Fruit fly (Drosophila melanogaster) whole organism, embryonic: Measurements from ENCODE around the gene cort.

Experiments
- ATbp ChIP-seq: fragments of 200-800 bp; sonication (Bioruptor generic); optimal IDR thresholded peaks from 2 replicates; lab custom pipeline; 2017; ENCODE audit warnings: missing biosample characterization, mild to moderate bottlenecking, missing genetic modification characterization, missing genetic modification reagents
- BEAF-32 ChIP-seq: fragments of 200-800 bp; sonication (Bioruptor generic); optimal IDR thresholded peaks from 3 replicates; lab custom pipeline; 2017; ENCODE audit warnings: missing biosample characterization, missing genetic modification characterization, mild to moderate bottlenecking, moderate library complexity, missing genetic modification reagents
- Bgb ChIP-seq: fragments of 200-800 bp; sonication (Bioruptor generic); IDR thresholded peaks from 2 replicates; pipeline ENCODE4 v1.3.6; 2022; ENCODE audit warnings: missing biosample characterization, missing genetic modification characterization; ENCODE audit not compliant: partially characterized antibody
- CG10147 ChIP-seq: fragments of 200-800 bp; sonication (Bioruptor generic); optimal IDR thresholded peaks from 2 replicates; lab custom pipeline; 2019; ENCODE audit warnings: missing biosample characterization, mild to moderate bottlenecking, missing genetic modification characterization, moderate library complexity
- CG10543 ChIP-seq: fragments of 200-800 bp; sonication (Bioruptor generic); optimal IDR thresholded peaks from 3 replicates; lab custom pipeline; 2017; ENCODE audit warnings: missing biosample characterization, mild to moderate bottlenecking, missing genetic modification characterization, moderate library complexity
- CG11247 ChIP-seq: fragments of 200-800 bp; sonication (Bioruptor generic); IDR thresholded peaks from 2 replicates; pipeline ENCODE4 v1.3.6; 2022; ENCODE audit warnings: missing biosample characterization, missing genetic modification characterization
- CG16779 ChIP-seq: fragments of 200-800 bp; sonication (Bioruptor generic); IDR thresholded peaks from 2 replicates; pipeline ENCODE4 v1.3.6; 2022; ENCODE audit warnings: missing biosample characterization, missing genetic modification characterization
- CG17912 ChIP-seq: fragments of 200-800 bp; sonication (Bioruptor generic); optimal IDR thresholded peaks from 2 replicates; lab custom pipeline; 2018; ENCODE audit warnings: missing biosample characterization, mild to moderate bottlenecking, missing genetic modification characterization
- CG2678 ChIP-seq: fragments of 200-800 bp; sonication (Bioruptor generic); optimal IDR thresholded peaks from 3 replicates; lab custom pipeline; 2019; ENCODE audit warnings: missing biosample characterization, mild to moderate bottlenecking, missing genetic modification characterization, moderate library complexity
- CG34224 ChIP-seq: fragments of 200-800 bp; sonication (Bioruptor generic); IDR thresholded peaks from 3 replicates; pipeline ENCODE4 v1.3.6; 2022; ENCODE audit warnings: missing biosample characterization, missing genetic modification characterization; ENCODE audit not compliant: partially characterized antibody
- CG3847 ChIP-seq: fragments of 200-800 bp; sonication (Bioruptor generic); IDR thresholded peaks from 2 replicates; pipeline ENCODE4 v1.3.6; 2022; ENCODE audit warnings: missing biosample characterization, missing genetic modification characterization
- CG4617 ChIP-seq: fragments of 200-800 bp; sonication (Bioruptor generic); optimal IDR thresholded peaks from 3 replicates; lab custom pipeline; 2016; ENCODE audit warnings: missing biosample characterization, missing genetic modification characterization, borderline replicate concordance
- CG6272 ChIP-seq: fragments of 200-800 bp; sonication (Bioruptor generic); IDR thresholded peaks from 2 replicates; pipeline ENCODE4 v1.3.6; 2022; ENCODE audit warnings: missing biosample characterization, missing genetic modification characterization
- CG6654 ChIP-seq: fragments of 200-800 bp; sonication (Bioruptor generic); optimal IDR thresholded peaks from 2 replicates; lab custom pipeline; 2017; ENCODE audit warnings: missing biosample characterization, mild to moderate bottlenecking, missing genetic modification characterization
- CG7372 ChIP-seq: fragments of 200-800 bp; sonication (Bioruptor generic); IDR thresholded peaks from 2 replicates; pipeline ENCODE4 v1.3.6; 2022; ENCODE audit warnings: missing biosample characterization, missing genetic modification characterization
- CG7987 ChIP-seq: fragments of 200-800 bp; sonication (Bioruptor generic); optimal IDR thresholded peaks from 2 replicates; lab custom pipeline; 2018; ENCODE audit warnings: missing biosample characterization, mild to moderate bottlenecking, missing genetic modification characterization, moderate library complexity
- Dip2 ChIP-seq: fragments of 200-800 bp; sonication (Bioruptor generic); IDR thresholded peaks from 2 replicates; pipeline ENCODE4 v1.3.6; 2022; ENCODE audit warnings: missing biosample characterization, missing genetic modification characterization
- H2.0 ChIP-seq: fragments of 200-800 bp; sonication (Bioruptor generic); IDR thresholded peaks from 2 replicates; pipeline ENCODE4 v1.3.6; 2022; ENCODE audit warnings: missing biosample characterization, missing genetic modification characterization
- HLHmδ ChIP-seq: fragments of 200-800 bp; sonication (Bioruptor generic); optimal IDR thresholded peaks from 2 replicates; lab custom pipeline; 2018; ENCODE audit warnings: missing biosample characterization, mild to moderate bottlenecking, missing genetic modification characterization, moderate library complexity
- Sox100B ChIP-seq: fragments of 200-800 bp; sonication (Bioruptor generic); optimal IDR thresholded peaks from 3 replicates; lab custom pipeline; 2018; ENCODE audit warnings: missing biosample characterization, mild to moderate bottlenecking, missing genetic modification characterization
- Sry-δ ChIP-seq: fragments of 200-800 bp; sonication (Bioruptor generic); optimal IDR thresholded peaks from 2 replicates; lab custom pipeline; 2016; ENCODE audit warnings: missing biosample characterization, missing genetic modification characterization
- Xrp1 ChIP-seq: fragments of 200-800 bp; sonication (Bioruptor generic); IDR thresholded peaks from 2 replicates; pipeline ENCODE4 v1.3.6; 2022; ENCODE audit warnings: missing biosample characterization, missing genetic modification characterization
- ato ChIP-seq: fragments of 200-800 bp; sonication (Bioruptor generic); IDR thresholded peaks from 2 replicates; pipeline ENCODE4 v1.3.6; 2022; ENCODE audit warnings: missing biosample characterization, missing genetic modification characterization; ENCODE audit not compliant: partially characterized antibody
- caup ChIP-seq: fragments of 200-800 bp; sonication (Bioruptor generic); optimal IDR thresholded peaks from 3 replicates; lab custom pipeline; 2017; ENCODE audit warnings: missing biosample characterization, mild to moderate bottlenecking, missing genetic modification characterization, moderate library complexity; ENCODE audit not compliant: severe bottlenecking
- chinmo ChIP-seq: fragments of 200-800 bp; sonication (Bioruptor generic); IDR thresholded peaks from 4 replicates; pipeline ENCODE4 v1.3.6; 2022; ENCODE audit warnings: missing biosample characterization, missing genetic modification characterization; ENCODE audit not compliant: partially characterized antibody
- chm ChIP-seq: fragments of 200-800 bp; sonication (Bioruptor generic); IDR thresholded peaks from 2 replicates; pipeline ENCODE4 v1.3.6; 2022; ENCODE audit warnings: missing biosample characterization, missing genetic modification characterization
- ci ChIP-seq: fragments of 200-800 bp; sonication (Bioruptor generic); IDR thresholded peaks from 3 replicates; pipeline ENCODE4 v1.3.6; 2022; ENCODE audit warnings: missing biosample characterization, missing genetic modification characterization
- crc ChIP-seq: fragments of 200-800 bp; sonication (Bioruptor generic); optimal IDR thresholded peaks from 2 replicates; lab custom pipeline; 2016; ENCODE audit warnings: missing biosample characterization, missing genetic modification characterization
- croc ChIP-seq: fragments of 200-800 bp; sonication (Bioruptor generic); conservative IDR thresholded peaks from 3 replicates; pipeline ENCODE4 v1.3.6; 2022; ENCODE audit warnings: missing biosample characterization, missing genetic modification characterization
- dimm ChIP-seq: fragments of 200-800 bp; sonication (Bioruptor generic); IDR thresholded peaks from 2 replicates; pipeline ENCODE4 v1.3.6; 2022; ENCODE audit warnings: missing biosample characterization, missing genetic modification characterization
- dmrt99B ChIP-seq: fragments of 200-800 bp; sonication (Bioruptor generic); optimal IDR thresholded peaks from 2 replicates; lab custom pipeline; 2018; ENCODE audit warnings: missing biosample characterization, mild to moderate bottlenecking, missing genetic modification characterization, moderate library complexity
- en ChIP-seq: fragments of 200-800 bp; sonication (Bioruptor generic); optimal IDR thresholded peaks from 2 replicates; lab custom pipeline; 2016; ENCODE audit warnings: missing biosample characterization, missing genetic modification characterization
- eve ChIP-seq, 2 experiments: fragments of >200 bp; optimal IDR thresholded peaks; 2 replicates each; lab custom pipeline; 2017; ENCODE audit warnings: missing biosample characterization in 2 of 2, missing genetic modification characterization in 2 of 2
- ftz-f1 ChIP-seq: fragments of 200-800 bp; sonication (Bioruptor generic); optimal IDR thresholded peaks from 2 replicates; lab custom pipeline; 2016; ENCODE audit warnings: missing biosample characterization, missing genetic modification characterization
- gcm ChIP-seq: fragments of 200-800 bp; sonication (Bioruptor generic); optimal IDR thresholded peaks from 2 replicates; lab custom pipeline; 2019; ENCODE audit warnings: missing biosample characterization, mild to moderate bottlenecking, missing genetic modification characterization, moderate library complexity
- grau ChIP-seq: fragments of 200-800 bp; optimal IDR thresholded peaks from 3 replicates; lab custom pipeline; 2019; ENCODE audit warnings: missing biosample characterization, mild to moderate bottlenecking, missing genetic modification characterization, moderate library complexity
- gt ChIP-seq: fragments of 200-800 bp; sonication (Bioruptor generic); IDR thresholded peaks from 2 replicates; pipeline ENCODE4 v1.3.6; 2022; ENCODE audit warnings: missing biosample characterization, missing genetic modification characterization
- kni ChIP-seq: fragments of 200-800 bp; sonication (Bioruptor generic); optimal IDR thresholded peaks from 3 replicates; lab custom pipeline; 2017; ENCODE audit warnings: mild to moderate bottlenecking, missing biosample characterization, missing genetic modification reagents, missing genetic modification characterization
- mld ChIP-seq: fragments of 200-800 bp; sonication (Bioruptor generic); IDR thresholded peaks from 3 replicates; pipeline ENCODE4 v1.3.6; 2022; ENCODE audit warnings: missing biosample characterization, missing genetic modification characterization; ENCODE audit not compliant: partially characterized antibody
- otp ChIP-seq: fragments of 200-800 bp; sonication (Bioruptor generic); IDR thresholded peaks from 3 replicates; pipeline ENCODE4, ENCODE4 v1.3.6; 2022; ENCODE audit warnings: missing biosample characterization, missing genetic modification characterization
- pho ChIP-seq: fragments of 200-800 bp; sonication (Bioruptor generic); optimal IDR thresholded peaks from 2 replicates; lab custom pipeline; 2016; ENCODE audit warnings: missing biosample characterization, missing genetic modification characterization
- prd ChIP-seq, 3 experiments: fragments of >200 bp in 2 of 3; fragments of 200-800 bp in 1 of 3; sonication (Bioruptor generic) in 1 of 3; optimal IDR thresholded peaks in 2 of 3; IDR thresholded peaks in 1 of 3; 2 replicates in 2 of 3; 3 replicates in 1 of 3; pipeline versions ENCODE4 v1.3.6 to Lab custom; 2017 to 2022; ENCODE audit warnings: missing biosample characterization in 1 of 3, missing genetic modification characterization in 1 of 3
- row ChIP-seq: fragments of 200-800 bp; sonication (Bioruptor generic); IDR thresholded peaks from 3 replicates; pipeline ENCODE4 v1.3.6; 2022; ENCODE audit warnings: missing biosample characterization, missing genetic modification characterization
- sc ChIP-seq, 3 experiments: fragments of >200 bp in 2 of 3; fragments of 200-800 bp in 1 of 3; sonication (Bioruptor generic) in 1 of 3; optimal IDR thresholded peaks; 2 replicates in 2 of 3; 3 replicates in 1 of 3; lab custom pipeline; 2017; ENCODE audit warnings: mild to moderate bottlenecking in 1 of 3, missing biosample characterization in 1 of 3, missing genetic modification characterization in 1 of 3, missing genetic modification reagents in 1 of 3
- sr ChIP-seq: fragments of 200-800 bp; sonication (Bioruptor generic); IDR thresholded peaks from 3 replicates; pipeline ENCODE4 v1.3.6; 2022; ENCODE audit warnings: missing biosample characterization, missing genetic modification characterization
- toy ChIP-seq: fragments of 200-800 bp; sonication (Bioruptor generic); IDR thresholded peaks from 2 replicates; pipeline ENCODE4 v1.3.6; 2022; ENCODE audit warnings: missing biosample characterization, missing genetic modification characterization
- vfl ChIP-seq: fragments of 200-800 bp; sonication (Bioruptor generic); optimal IDR thresholded peaks from 2 replicates; lab custom pipeline; 2016; ENCODE audit warnings: missing biosample characterization, missing genetic modification characterization

cort gene

dm6 chr2L:6673211-6674012, 3.0 kb downstream of the cort start, which contains the start of gene Spn27A (continued):
- no peak for TF ChIP-seq CG6272 (GFP tag; lab: Robert Waterston, UW)
- peak; percentile 11 for TF ChIP-seq CG4617 (GFP tag; lab: Kevin White, UChicago)
- TF ChIP-seq CG10543 (GFP tag; lab: Kevin White, UChicago): peak; percentile 23
- TF ChIP-seq CG16779 (GFP tag; lab: Robert Waterston, UW): no peak
- TF ChIP-seq mld (GFP tag; lab: Robert Waterston, UW): no peak
- no peak for TF ChIP-seq sr (GFP tag; lab: Robert Waterston, UW)
- TF ChIP-seq grau (tag; lab: Kevin White, UChicago): peak; percentile 54
- TF ChIP-seq Sry-δ (GFP tag; lab: Kevin White, UChicago): peak; percentile 51
- TF ChIP-seq ci (GFP tag; lab: Robert Waterston, UW): 0 out of 3 replicates have a peak, but pooled peaks have one; percentile 51
- no peak; the same call in 1 of the 2 replicates for TF ChIP-seq chm (GFP tag; lab: Robert Waterston, UW)
- TF ChIP-seq CG17912 (GFP tag; lab: Kevin White, UChicago): peak; percentile 40
- TF ChIP-seq toy (GFP tag; lab: Robert Waterston, UW): no peak
- no peak for TF ChIP-seq ftz-f1 (GFP tag; lab: Kevin White, UChicago)
- TF ChIP-seq croc (GFP tag; lab: Robert Waterston, UW): no peak
- 0 out of 2 replicates have a peak, but pooled peaks have one; percentile 21 for TF ChIP-seq CG11247 (GFP tag; lab: Robert Waterston, UW)
- TF ChIP-seq dmrt99B (tag; lab: Kevin White, UChicago): no peak
- peak; percentile 26 for TF ChIP-seq ATbp
- TF ChIP-seq sc (optimal IDR thresholded peaks at IDR 0.05; lab: Kevin White, UChicago): no peak
- TF ChIP-seq sc (GFP tag; optimal IDR thresholded peaks at IDR 0.05; lab: Kevin White, UChicago): peak; percentile 49
- peak; percentile 30; the same call in 1 of the 2 replicates for TF ChIP-seq Bgb (GFP tag; lab: Robert Waterston, UW)
- TF ChIP-seq Sox100B: peak; percentile 59
- TF ChIP-seq en (GFP tag; lab: Kevin White, UChicago): peak; percentile 19
- peak; percentile 80; the same call in 3 of the 4 replicates for TF ChIP-seq chinmo (GFP tag; lab: Robert Waterston, UW)
- TF ChIP-seq eve (GFP tag; optimal IDR thresholded peaks at IDR 0.05; lab: Kevin White, UChicago): no peak
- peak; percentile 74 for TF ChIP-seq CG2678
- no peak for TF ChIP-seq dimm (GFP tag; lab: Robert Waterston, UW)
- peak; percentile 42 for TF ChIP-seq BEAF-32 (GFP tag; lab: Kevin White, UChicago)
- TF ChIP-seq CG3847 (GFP tag; lab: Robert Waterston, UW): peak; percentile 41
- TF ChIP-seq gcm (GFP tag; lab: Kevin White, UChicago): peak; percentile 83
- TF ChIP-seq caup (GFP tag; lab: Kevin White, UChicago): peak; percentile 23
- TF ChIP-seq CG7987 (GFP tag; lab: Kevin White, UChicago): no peak
- TF ChIP-seq gt (GFP tag; lab: Robert Waterston, UW): no peak
- peak; percentile 2 for TF ChIP-seq CG6654 (GFP tag; lab: Kevin White, UChicago)
- TF ChIP-seq Xrp1 (GFP tag; lab: Robert Waterston, UW): peak; percentile 42; the same call in 1 of the 2 replicates
- TF ChIP-seq H2.0 (GFP tag; lab: Robert Waterston, UW): no peak
- peak; percentile 30 for TF ChIP-seq CG10147 (GFP tag; lab: Kevin White, UChicago)
- peak; percentile 59; the same call in 2 of the 3 replicates for TF ChIP-seq row
- TF ChIP-seq kni (GFP tag; lab: Kevin White, UChicago): no peak
- peak; percentile 6 for TF ChIP-seq vfl
- no peak for TF ChIP-seq prd (optimal IDR thresholded peaks at IDR 0.05; lab: Kevin White, UChicago)
- peak; percentile 54; the same call in 2 of the 3 replicates for TF ChIP-seq prd (GFP tag; IDR thresholded peaks at IDR 0.05; lab: Robert Waterston, UW)
- no peak for TF ChIP-seq CG7372 (GFP tag; lab: Robert Waterston, UW)
- no peak for TF ChIP-seq ato (GFP tag; lab: Robert Waterston, UW)
- TF ChIP-seq crc (GFP tag; lab: Kevin White, UChicago): peak; percentile 37
- no peak for TF ChIP-seq otp (GFP tag; lab: Robert Waterston, UW)
- TF ChIP-seq pho (GFP tag; lab: Kevin White, UChicago): peak; percentile 51
- TF ChIP-seq CG34224 (GFP tag; lab: Robert Waterston, UW): peak; percentile 37; the same call in 2 of the 3 replicates
- TF ChIP-seq Dip2 (GFP tag; lab: Robert Waterston, UW): no peak
- TF ChIP-seq HLHmδ (GFP tag; lab: Kevin White, UChicago): no peak
